Worm (Caenorhabditis elegans) whole organism, L1 larva: ENCODE results near the gene T16G12.6.

ENCODE experiments used
- ama-1 ChIP-seq: fragments of 150-350 bp; optimal IDR thresholded peaks from 2 replicates; lab custom pipeline; 2014
- ceh-8 ChIP-seq: fragments of 200-800 bp; sonication (Bioruptor generic); optimal IDR thresholded peaks from 2 replicates; lab custom pipeline; 2018; ENCODE audit warnings: mild to moderate bottlenecking, missing genetic modification characterization, moderate library complexity, missing compliant biosample characterization
- ceh-82 ChIP-seq, 3 experiments: fragments of 150-350 bp in 1 of 3; sonication (generic microtip) in 2 of 3; optimal IDR thresholded peaks; 2 replicates each; lab custom pipeline; 2014 to 2017; ENCODE audit warnings: missing biosample characterization in 3 of 3, missing genetic modification characterization in 3 of 3
- hlh-4 ChIP-seq: sonication (generic microtip); optimal IDR thresholded peaks from 2 replicates; lab custom pipeline; 2016; ENCODE audit warnings: mild to moderate bottlenecking, missing genetic modification characterization, missing compliant biosample characterization
- hpl-2 ChIP-seq: fragments of 150-350 bp; optimal IDR thresholded peaks from 2 replicates; lab custom pipeline; 2014; ENCODE audit warnings: missing biosample characterization, missing genetic modification reagents, missing genetic modification characterization
- nhr-11 ChIP-seq: fragments of 150-350 bp; optimal IDR thresholded peaks from 2 replicates; lab custom pipeline; 2014; ENCODE audit warnings: missing biosample characterization, missing genetic modification characterization
- nhr-76 ChIP-seq: sonication (generic microtip); optimal IDR thresholded peaks from 2 replicates; lab custom pipeline; 2017; ENCODE audit warnings: missing biosample characterization, missing genetic modification characterization
- rnt-1 ChIP-seq: sonication (generic microtip); optimal IDR thresholded peaks from 2 replicates; lab custom pipeline; 2016; ENCODE audit warnings: mild to moderate bottlenecking, missing genetic modification characterization, moderate library complexity, missing compliant biosample characterization
- unc-62 ChIP-seq: fragments of 150-350 bp; optimal IDR thresholded peaks from 2 replicates; lab custom pipeline; 2014; ENCODE audit warnings: missing biosample characterization, missing genetic modification reagents, missing genetic modification characterization

ce11 chrIII:10069278-10069677 lies at the start of gene T16G12.6:
- TF ChIP-seq ceh-8 (GFP tag; lab: Kevin White, UChicago) = no peak
- TF ChIP-seq hpl-2 = no peak
- no peak for TF ChIP-seq nhr-76 (tag; lab: Kevin White, UChicago)
- TF ChIP-seq hlh-4 (tag; lab: Kevin White, UChicago) = no peak
- TF ChIP-seq rnt-1 (tag; lab: Kevin White, UChicago) = no peak
- TF ChIP-seq ceh-82 (tag; optimal IDR thresholded peaks at IDR 0.05; lab: Kevin White, UChicago) = no peak
- TF ChIP-seq ama-1 (lab: Kevin White, UChicago) = no peak
- TF ChIP-seq unc-62 (GFP tag; lab: Kevin White, UChicago) = no peak
- TF ChIP-seq nhr-11 (tag; lab: Kevin White, UChicago) = no peak
